Worm (Caenorhabditis elegans): ENCODE results near the gene pygo-1.

pygo-1 gene

ce11 chrIV:5063297-5063696 lies 19.8 kb upstream of the pygo-1 start (continued):
- no peak for TF ChIP-seq sdz-38 (tag; optimal IDR thresholded peaks at IDR 0.05)
- no peak for TF ChIP-seq nhr-27 (tag; optimal IDR thresholded peaks at IDR 0.05)
- no peak for TF ChIP-seq tbx-9 (tag; optimal IDR thresholded peaks at IDR 0.05; ENCODE audit: borderline replicate concordance)
- TF ChIP-seq pbrm-1 (GFP tag; IDR thresholded peaks at IDR 0.05) = peak; percentile 65; the same call in 1 of the 2 replicates
- no peak for TF ChIP-seq attf-3 (GFP tag; conservative IDR thresholded peaks at IDR 0.05)
- TF ChIP-seq lag-1 (GFP tag; IDR thresholded peaks at IDR 0.05) = no peak
- peak; percentile 5 for TF ChIP-seq repo-1 (tag; optimal IDR thresholded peaks at IDR 0.05)
- TF ChIP-seq F39B2.1 (GFP tag; IDR thresholded peaks at IDR 0.05) = peak; percentile 47; the same call in 1 of the 2 replicates
- TF ChIP-seq ceh-79 (tag; optimal IDR thresholded peaks at IDR 0.05) = no peak
- no peak for TF ChIP-seq sptf-2 (GFP tag; optimal IDR thresholded peaks at IDR 0.05)
- TF ChIP-seq ztf-26 (tag; optimal IDR thresholded peaks at IDR 0.05) = no peak
- TF ChIP-seq K12H6.12 (tag; optimal IDR thresholded peaks at IDR 0.05) = no peak
- TF ChIP-seq ceh-91 (GFP tag; IDR thresholded peaks at IDR 0.05) = 0 out of 2 replicates have a peak, but pooled peaks have one; percentile 30
- TF ChIP-seq F22D6.2 (tag; optimal IDR thresholded peaks at IDR 0.05) = no peak
- no peak for TF ChIP-seq madf-10 (tag; optimal IDR thresholded peaks at IDR 0.05)
- no peak for TF ChIP-seq aptf-3 (GFP tag; IDR thresholded peaks at IDR 0.05)
- peak; percentile 29 for TF ChIP-seq lsl-1 (GFP tag; optimal IDR thresholded peaks at IDR 0.05)
- TF ChIP-seq sea-2 (GFP tag; IDR thresholded peaks at IDR 0.05) = no peak
- TF ChIP-seq Y56A3A.18 (GFP tag; IDR thresholded peaks at IDR 0.05) = 0 out of 2 replicates have a peak, but pooled peaks have one; percentile 60
- TF ChIP-seq F49E8.2 (tag; optimal IDR thresholded peaks at IDR 0.05; ENCODE audit: insufficient read depth) = peak; percentile 4
- TF ChIP-seq hmg-1.2 (GFP tag; IDR thresholded peaks at IDR 0.05) = peak; percentile 75
- peak; percentile 94 for TF ChIP-seq snpc-4 (GFP tag; optimal IDR thresholded peaks at IDR 0.05)
- peak; percentile 95 to 98 (median 96) for TF ChIP-seq snpc-4 (tag; optimal IDR thresholded peaks at IDR 0.05)
- no peak for TF ChIP-seq somi-1 (GFP tag; optimal IDR thresholded peaks at IDR 0.05)
- peak; percentile 24 for TF ChIP-seq lin-54 (GFP tag; optimal IDR thresholded peaks at IDR 0.05)
- no peak for TF ChIP-seq nhr-179 (tag; optimal IDR thresholded peaks at IDR 0.05)
- TF ChIP-seq madf-6 (GFP tag; IDR thresholded peaks at IDR 0.05) = peak; percentile 63
- TF ChIP-seq B0019.2 (GFP tag; conservative IDR thresholded peaks at IDR 0.05) = no peak
- no peak for TF ChIP-seq hrde-1 (tag; optimal IDR thresholded peaks at IDR 0.05; ENCODE audit: borderline replicate concordance)
- peak; percentile 54; the same call in 1 of the 2 replicates for TF ChIP-seq rcor-1 (GFP tag; IDR thresholded peaks at IDR 0.05)
- TF ChIP-seq F55B11.4 (tag; optimal IDR thresholded peaks at IDR 0.05; ENCODE audit: borderline replicate concordance, insufficient read depth) = no peak
- TF ChIP-seq ztf-18 (tag; optimal IDR thresholded peaks at IDR 0.05) = no peak
- peak; percentile 34 for TF ChIP-seq F23B12.7 (tag; optimal IDR thresholded peaks at IDR 0.05; ENCODE audit: insufficient read depth)
- no peak for TF ChIP-seq hmg-20 (GFP tag; IDR thresholded peaks at IDR 0.05)
- peak; percentile 72 for TF ChIP-seq ama-1 (optimal IDR thresholded peaks at IDR 0.05)
- no peak for TF ChIP-seq ama-1 (GFP tag; optimal IDR thresholded peaks at IDR 0.05)
- TF ChIP-seq F33H1.4 (GFP tag; IDR thresholded peaks at IDR 0.05) = peak; percentile 38
- TF ChIP-seq mes-4 (tag; optimal IDR thresholded peaks at IDR 0.05) = no peak
- TF ChIP-seq B0261.1 (tag; optimal IDR thresholded peaks at IDR 0.05) = no peak
- TF ChIP-seq snpc-3.4 (tag; optimal IDR thresholded peaks at IDR 0.05) = peak; percentile 57
- no peak for TF ChIP-seq ztf-22 (GFP tag; optimal IDR thresholded peaks at IDR 0.05)
- TF ChIP-seq chd-7 (tag; optimal IDR thresholded peaks at IDR 0.05) = no peak
- 0 out of 2 replicates have a peak, but pooled peaks have one; percentile 33 for TF ChIP-seq nfyb-1 (GFP tag; IDR thresholded peaks at IDR 0.05)
- no peak for TF ChIP-seq egl-44 (GFP tag; IDR thresholded peaks at IDR 0.05)

Data from whole organism, young adult.